Fruit fly (Drosophila melanogaster) whole organism, adult: ENCODE results near the gene CG44088.

ENCODE experiments used
- CG7045 ChIP-seq: fragments of 200-800 bp; sonication (Bioruptor generic); optimal IDR thresholded peaks from 2 replicates; lab custom pipeline; 2017; ENCODE audit warnings: missing biosample characterization, mild to moderate bottlenecking, missing genetic modification characterization
- cnc ChIP-seq, 2 experiments: fragments of >200 bp; optimal IDR thresholded peaks; 2 replicates each; lab custom pipeline; 2017
- kay ChIP-seq: fragments of 200-800 bp; sonication (Bioruptor generic); peaks from one replicate; lab custom pipeline; 2016; ENCODE audit warnings: missing biosample characterization, missing genetic modification characterization, borderline replicate concordance

DNA sequence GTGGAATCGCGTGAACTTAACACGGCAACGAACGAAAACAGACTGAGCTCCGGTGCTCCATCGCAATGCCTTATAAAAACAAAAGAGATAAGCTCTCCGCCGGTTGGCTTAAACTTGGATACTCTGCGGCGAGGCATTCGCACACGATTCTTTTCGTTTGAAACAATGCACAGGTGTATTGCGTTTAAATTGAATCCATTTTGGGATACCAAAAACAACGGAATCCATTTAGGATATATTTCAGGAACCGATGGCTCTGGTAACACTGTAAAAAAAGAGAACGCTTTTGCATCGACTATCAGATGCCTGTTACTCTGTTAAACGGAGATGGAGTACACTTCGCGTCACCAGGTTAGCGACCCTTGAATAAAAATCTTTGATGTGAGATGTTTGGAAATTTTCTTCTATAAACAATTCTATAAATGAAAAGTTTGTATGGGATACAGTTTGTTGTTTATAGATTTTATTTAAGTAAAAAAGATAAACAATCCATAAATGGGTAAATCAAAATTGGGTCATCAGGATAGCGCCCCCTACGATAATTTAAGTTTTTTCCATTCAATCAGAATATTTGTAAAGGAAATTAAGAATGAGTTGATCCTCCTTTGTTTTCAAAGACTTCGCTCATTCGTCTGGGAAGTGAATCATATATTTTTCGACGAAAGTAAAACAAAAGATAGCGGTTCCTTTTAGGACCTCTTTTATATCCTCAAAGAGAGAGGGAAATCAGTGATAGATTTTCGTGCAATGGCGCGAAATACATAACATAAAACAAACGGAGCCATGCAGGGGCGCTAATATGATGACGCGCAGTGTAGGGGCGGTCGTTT is 42.8 kb downstream of the CG44088 start, which contains the start of gene Nep2:
- no peak for TF ChIP-seq kay (GFP tag; lab: Kevin White, UChicago)
- TF ChIP-seq cnc (optimal IDR thresholded peaks at IDR 0.05; lab: Kevin White, UChicago): no peak
- no peak for TF ChIP-seq CG7045 (GFP tag; lab: Kevin White, UChicago)
